Worm (Caenorhabditis elegans): ENCODE measurements around the gene K07H8.12.

Gene K07H8.12

ce11 chrIV:8251346-8251745 is 25.2 kb downstream of the K07H8.12 start:
- TF ChIP-seq hlh-8 (tag; optimal IDR thresholded peaks at IDR 0.05): no peak
- no peak for TF ChIP-seq ceh-9 (tag; optimal IDR thresholded peaks at IDR 0.05)
- TF ChIP-seq npax-4 (tag; optimal IDR thresholded peaks at IDR 0.05): no peak
- no peak for TF ChIP-seq lin-11 (tag; optimal IDR thresholded peaks at IDR 0.05)
- TF ChIP-seq tbx-7 (tag; optimal IDR thresholded peaks at IDR 0.05): no peak
- TF ChIP-seq ceh-24 (tag; optimal IDR thresholded peaks at IDR 0.05): no peak
- TF ChIP-seq rnt-1 (tag; optimal IDR thresholded peaks at IDR 0.05): no peak
- TF ChIP-seq ceh-34 (tag; optimal IDR thresholded peaks at IDR 0.05): no peak
- TF ChIP-seq pros-1 (tag; optimal IDR thresholded peaks at IDR 0.05): no peak
- no peak for TF ChIP-seq ama-1 (optimal IDR thresholded peaks at IDR 0.05)
- TF ChIP-seq madf-2 (tag; optimal IDR thresholded peaks at IDR 0.05): no peak
- TF ChIP-seq elt-4 (tag; optimal IDR thresholded peaks at IDR 0.05): no peak
- TF ChIP-seq K09A11.1 (tag; optimal IDR thresholded peaks at IDR 0.05; ENCODE audit: insufficient read depth): no peak
- TF ChIP-seq gmeb-2 (tag; optimal IDR thresholded peaks at IDR 0.05): no peak
- no peak for TF ChIP-seq hlh-6 (tag; optimal IDR thresholded peaks at IDR 0.05)

- TF ChIP-seq hlh-15 (tag; optimal IDR thresholded peaks at IDR 0.05): no peak
- TF ChIP-seq ceh-18 (tag; optimal IDR thresholded peaks at IDR 0.05): no peak
- no peak for TF ChIP-seq ceh-14 (tag; optimal IDR thresholded peaks at IDR 0.05)
- no peak for TF ChIP-seq sox-2 (GFP tag; IDR thresholded peaks at IDR 0.05)
- no peak for TF ChIP-seq madf-2 (tag; optimal IDR thresholded peaks at IDR 0.05)
- TF ChIP-seq unc-55 (GFP tag; optimal IDR thresholded peaks at IDR 0.05): no peak
- TF ChIP-seq eyg-1 (tag; optimal IDR thresholded peaks at IDR 0.05): no peak
- TF ChIP-seq dve-1 (tag; optimal IDR thresholded peaks at IDR 0.05): no peak
- TF ChIP-seq ceh-6 (GFP tag; optimal IDR thresholded peaks at IDR 0.05): no peak
- no peak for TF ChIP-seq ceh-9 (tag; optimal IDR thresholded peaks at IDR 0.05)
- no peak for TF ChIP-seq hlh-13 (GFP tag; optimal IDR thresholded peaks at IDR 0.05)
- no peak for TF ChIP-seq elt-4 (tag; optimal IDR thresholded peaks at IDR 0.05)
- TF ChIP-seq ceh-22 (tag; optimal IDR thresholded peaks at IDR 0.05): no peak
- TF ChIP-seq tbx-7 (tag; optimal IDR thresholded peaks at IDR 0.05): no peak
Measured at ce11 chrIV:8247341-8247740, 29.2 kb downstream of the K07H8.12 start.

ce11 chrIV:8244112-8244511 is 32.4 kb downstream of the K07H8.12 start, which contains the start of gene T09A12.1:
Gene T09A12.1 (plus strand): TSS chrIV:8244412.
- TF ChIP-seq ref-2 (tag; optimal IDR thresholded peaks at IDR 0.05): no peak
- no peak for TF ChIP-seq pros-1 (tag; optimal IDR thresholded peaks at IDR 0.05)
- no peak for TF ChIP-seq dmd-4 (tag; optimal IDR thresholded peaks at IDR 0.05; ENCODE audit: borderline replicate concordance)
- TF ChIP-seq ztf-16 (tag; optimal IDR thresholded peaks at IDR 0.05): no peak
- no peak for TF ChIP-seq nfya-1 (tag; optimal IDR thresholded peaks at IDR 0.05)
- no peak for TF ChIP-seq K02D7.2 (tag; optimal IDR thresholded peaks at IDR 0.05)

- TF ChIP-seq C38D4.7 (GFP tag; optimal IDR thresholded peaks at IDR 0.05): no peak
- TF ChIP-seq T23F11.4 (GFP tag; optimal IDR thresholded peaks at IDR 0.05): no peak
- TF ChIP-seq tbx-7 (tag; optimal IDR thresholded peaks at IDR 0.05): no peak
- no peak for TF ChIP-seq pax-1 (tag; optimal IDR thresholded peaks at IDR 0.05)
- TF ChIP-seq fkh-6 (tag; optimal IDR thresholded peaks at IDR 0.05): no peak
- no peak for TF ChIP-seq ceh-31 (tag; optimal IDR thresholded peaks at IDR 0.05)
- no peak for TF ChIP-seq tbx-2 (tag; optimal IDR thresholded peaks at IDR 0.05)
- TF ChIP-seq ceh-45 (GFP tag; IDR thresholded peaks at IDR 0.05): no peak
- TF ChIP-seq nfya-1 (tag; optimal IDR thresholded peaks at IDR 0.05): no peak
- no peak for TF ChIP-seq ceh-18 (tag; optimal IDR thresholded peaks at IDR 0.05)
- no peak for TF ChIP-seq F13H6.1 (tag; optimal IDR thresholded peaks at IDR 0.05)
- no peak for TF ChIP-seq syd-9 (tag; optimal IDR thresholded peaks at IDR 0.05)
- TF ChIP-seq ceh-34 (tag; optimal IDR thresholded peaks at IDR 0.05): no peak
- TF ChIP-seq ahr-1 (tag; optimal IDR thresholded peaks at IDR 0.05): no peak
- no peak for TF ChIP-seq nhr-232 (tag; optimal IDR thresholded peaks at IDR 0.05)
Measured at ce11 chrIV:8243599-8243998, 32.9 kb downstream of the K07H8.12 start, which contains the start of gene T09A12.8. Gene T09A12.8 (minus strand): TSS chrIV:8243699.

Measured in whole organism, late embryonic.